Worm (Caenorhabditis elegans) whole organism, mixed stage, embryonic: ENCODE results near the gene nfm-1.

Experiments
- M03D4.4 ChIP-seq: sonication (generic microtip); optimal IDR thresholded peaks from 2 replicates; lab custom pipeline; 2017; ENCODE audit warnings: mild to moderate bottlenecking, missing genetic modification characterization, missing compliant biosample characterization
- bed-3 ChIP-seq: fragments of 200-800 bp; sonication (Bioruptor generic); optimal IDR thresholded peaks from 3 replicates; lab custom pipeline; 2018; ENCODE audit warnings: mild to moderate bottlenecking, missing genetic modification characterization, moderate library complexity, missing compliant biosample characterization
- blmp-1 ChIP-seq: fragments of 150-350 bp; optimal IDR thresholded peaks from 2 replicates; lab custom pipeline; 2014; ENCODE audit warnings: missing biosample characterization, missing genetic modification characterization
- ceh-39 ChIP-seq: fragments of 150-350 bp; optimal IDR thresholded peaks from 2 replicates; lab custom pipeline; 2014; ENCODE audit warnings: missing biosample characterization, missing genetic modification characterization
- ceh-43 ChIP-seq: fragments of 200-800 bp; sonication (Bioruptor generic); optimal IDR thresholded peaks from 2 replicates; lab custom pipeline; 2018; ENCODE audit warnings: mild to moderate bottlenecking, missing genetic modification characterization, moderate library complexity, missing compliant biosample characterization
- ceh-83 ChIP-seq: fragments of 200-800 bp; sonication (Bioruptor generic); optimal IDR thresholded peaks from 2 replicates; lab custom pipeline; 2018; ENCODE audit warnings: mild to moderate bottlenecking, missing genetic modification characterization, missing compliant biosample characterization
- ces-1 ChIP-seq: fragments of 150-350 bp; optimal IDR thresholded peaks from 2 replicates; lab custom pipeline; 2014; ENCODE audit warnings: missing biosample characterization, missing genetic modification reagents, missing genetic modification characterization
- cnd-1 ChIP-seq: fragments of 200-800 bp; sonication (Bioruptor generic); optimal IDR thresholded peaks from 2 replicates; lab custom pipeline; 2018; ENCODE audit warnings: mild to moderate bottlenecking, missing genetic modification characterization, missing compliant biosample characterization
- drap-1 ChIP-seq: fragments of 200-800 bp; sonication (Bioruptor generic); optimal IDR thresholded peaks from 3 replicates; lab custom pipeline; 2018; ENCODE audit warnings: mild to moderate bottlenecking, missing genetic modification characterization, missing compliant biosample characterization
- elt-3 ChIP-seq: fragments of 150-350 bp; optimal IDR thresholded peaks from 2 replicates; lab custom pipeline; 2014; ENCODE audit warnings: missing biosample characterization, missing genetic modification characterization
- flh-1 ChIP-seq: fragments of 200-800 bp; sonication (Bioruptor generic); optimal IDR thresholded peaks from 2 replicates; lab custom pipeline; 2018; ENCODE audit warnings: mild to moderate bottlenecking, missing genetic modification characterization, moderate library complexity, missing compliant biosample characterization
- ham-2 ChIP-seq: fragments of 200-800 bp; sonication (Bioruptor generic); optimal IDR thresholded peaks from 2 replicates; lab custom pipeline; 2018; ENCODE audit warnings: mild to moderate bottlenecking, missing genetic modification characterization, missing compliant biosample characterization
- hlh-1 ChIP-seq: fragments of 150-350 bp; optimal IDR thresholded peaks from 2 replicates; lab custom pipeline; 2014; ENCODE audit warnings: missing biosample characterization, missing genetic modification reagents, missing genetic modification characterization
- lin-13 ChIP-seq: fragments of 150-350 bp; optimal IDR thresholded peaks from 2 replicates; lab custom pipeline; 2014; ENCODE audit warnings: missing biosample characterization, missing genetic modification characterization
- lin-32 ChIP-seq: fragments of 200-800 bp; sonication (Bioruptor generic); optimal IDR thresholded peaks from 2 replicates; lab custom pipeline; 2018; ENCODE audit warnings: mild to moderate bottlenecking, missing genetic modification characterization, missing compliant biosample characterization
- lsy-2 ChIP-seq: fragments of 150-350 bp; optimal IDR thresholded peaks from 2 replicates; lab custom pipeline; 2014; ENCODE audit warnings: missing biosample characterization, missing genetic modification characterization
- mab-5 ChIP-seq: fragments of 150-350 bp; optimal IDR thresholded peaks from 2 replicates; lab custom pipeline; 2014; ENCODE audit warnings: missing biosample characterization, missing genetic modification characterization
- mep-1 ChIP-seq: fragments of 150-350 bp; optimal IDR thresholded peaks from 2 replicates; lab custom pipeline; 2017; ENCODE audit warnings: missing biosample characterization, missing genetic modification reagents, missing genetic modification characterization, inconsistent platforms
- mls-2 ChIP-seq: sonication (generic microtip); optimal IDR thresholded peaks from 2 replicates; lab custom pipeline; 2016; ENCODE audit warnings: mild to moderate bottlenecking, missing genetic modification characterization, moderate library complexity, missing compliant biosample characterization
- nhr-12 ChIP-seq: fragments of 150-350 bp; optimal IDR thresholded peaks from 2 replicates; lab custom pipeline; 2014; ENCODE audit warnings: missing biosample characterization, missing genetic modification characterization
- nhr-237 ChIP-seq: fragments of 150-350 bp; optimal IDR thresholded peaks from 2 replicates; lab custom pipeline; 2014; ENCODE audit warnings: missing biosample characterization, missing genetic modification characterization
- nhr-28 ChIP-seq: fragments of 150-350 bp; optimal IDR thresholded peaks from 2 replicates; lab custom pipeline; 2014; ENCODE audit warnings: missing biosample characterization, missing genetic modification characterization
- nhr-76 ChIP-seq: sonication (generic microtip); optimal IDR thresholded peaks from 2 replicates; lab custom pipeline; 2017; ENCODE audit warnings: missing biosample characterization, missing genetic modification characterization
- pha-4 ChIP-seq: fragments of 150-350 bp; optimal IDR thresholded peaks from 2 replicates; lab custom pipeline; 2018; ENCODE audit warnings: missing biosample characterization, missing genetic modification reagents, missing genetic modification characterization
- sem-2 ChIP-seq: fragments of 200-800 bp; sonication (Bioruptor generic); optimal IDR thresholded peaks from 2 replicates; lab custom pipeline; 2018; ENCODE audit warnings: mild to moderate bottlenecking, missing genetic modification characterization, missing compliant biosample characterization
- snpc-4 ChIP-seq: fragments of 150-350 bp; optimal IDR thresholded peaks from 2 replicates; lab custom pipeline; 2014; ENCODE audit warnings: missing biosample characterization, missing genetic modification characterization
- sptf-1 ChIP-seq: sonication (generic microtip); optimal IDR thresholded peaks from 2 replicates; lab custom pipeline; 2017; ENCODE audit warnings: mild to moderate bottlenecking, missing genetic modification characterization, moderate library complexity, missing compliant biosample characterization
- unc-120 ChIP-seq: sonication (generic microtip); optimal IDR thresholded peaks from 2 replicates; lab custom pipeline; 2017; ENCODE audit warnings: missing genetic modification characterization, missing compliant biosample characterization; ENCODE audit not compliant: poor library complexity, severe bottlenecking
- unc-39 ChIP-seq: fragments of 150-350 bp; optimal IDR thresholded peaks from 2 replicates; lab custom pipeline; 2014; ENCODE audit warnings: missing biosample characterization, missing genetic modification characterization
- unc-62 ChIP-seq: fragments of 150-350 bp; optimal IDR thresholded peaks from 2 replicates; lab custom pipeline; 2014; ENCODE audit warnings: missing biosample characterization, missing genetic modification reagents, missing genetic modification characterization
- zip-8 ChIP-seq: fragments of 150-350 bp; optimal IDR thresholded peaks from 2 replicates; lab custom pipeline; 2014; ENCODE audit warnings: missing biosample characterization, missing genetic modification characterization
- ztf-11 ChIP-seq: fragments of 150-350 bp; optimal IDR thresholded peaks from 2 replicates; lab custom pipeline; 2014; ENCODE audit warnings: missing biosample characterization, missing genetic modification characterization

The nfm-1 gene

DNA sequence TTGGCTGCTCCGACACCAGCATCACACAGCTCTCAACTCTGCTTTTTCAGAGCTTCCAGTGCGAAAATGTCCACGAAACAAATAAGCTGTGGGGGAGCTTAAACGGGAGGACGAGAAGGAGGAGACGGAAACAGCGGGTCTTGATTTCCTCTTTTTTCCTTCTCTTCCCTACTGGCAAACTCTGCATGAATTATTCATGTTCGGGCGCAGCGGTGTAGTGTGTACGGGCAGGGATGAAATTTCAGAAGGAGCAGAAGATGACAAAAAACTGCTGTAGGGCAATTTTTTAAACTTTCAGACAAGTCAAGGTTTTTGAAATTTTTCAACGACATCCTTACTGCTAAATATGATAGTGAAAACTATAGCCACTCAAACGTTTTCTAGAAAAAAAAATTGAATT, 19.9 kb upstream of the nfm-1 start:
- TF ChIP-seq hlh-1 (no peak), bed-3 (GFP tag; lab: Kevin White, UChicago) (no peak), nhr-76 (no peak), ces-1 (GFP tag; lab: Kevin White, UChicago) (no peak), blmp-1 (tag; lab: Kevin White, UChicago) (no peak), snpc-4 (no peak), sem-2 (GFP tag; lab: Kevin White, UChicago) (no peak), nhr-12 (tag; lab: Kevin White, UChicago) (no peak), M03D4.4 (tag; lab: Kevin White, UChicago) (no peak), lin-32 (GFP tag; lab: Kevin White, UChicago) (no peak), ham-2 (GFP tag; lab: Kevin White, UChicago) (no peak), pha-4 (no peak), drap-1 (no peak), unc-120 (tag; lab: Kevin White, UChicago) (no peak), ceh-83 (no peak), unc-62 (no peak), lin-13 (no peak), cnd-1 (tag; lab: Kevin White, UChicago) (no peak), zip-8 (no peak), ceh-39 (no peak)

ce11 chrIII:6139932-6140612, 19.2 kb upstream of the nfm-1 start:
- TF ChIP-seq mep-1 = no peak
- no peak for TF ChIP-seq unc-39
- TF ChIP-seq hlh-1 = no peak
- TF ChIP-seq mab-5 (tag; lab: Kevin White, UChicago) = no peak
- no peak for TF ChIP-seq sem-2 (GFP tag; lab: Kevin White, UChicago)
- no peak for TF ChIP-seq lsy-2 (tag; lab: Kevin White, UChicago)
- peak; percentile 30 for TF ChIP-seq ces-1 (GFP tag; lab: Kevin White, UChicago)
- TF ChIP-seq lin-32 (GFP tag; lab: Kevin White, UChicago) = no peak
- no peak for TF ChIP-seq snpc-4
- TF ChIP-seq pha-4 = no peak
- TF ChIP-seq ztf-11 (tag; lab: Kevin White, UChicago) = no peak
- TF ChIP-seq unc-120 (tag; lab: Kevin White, UChicago) = peak; percentile 12
- TF ChIP-seq lin-13 = no peak
- no peak for TF ChIP-seq drap-1
- no peak for TF ChIP-seq ceh-39

DNA sequence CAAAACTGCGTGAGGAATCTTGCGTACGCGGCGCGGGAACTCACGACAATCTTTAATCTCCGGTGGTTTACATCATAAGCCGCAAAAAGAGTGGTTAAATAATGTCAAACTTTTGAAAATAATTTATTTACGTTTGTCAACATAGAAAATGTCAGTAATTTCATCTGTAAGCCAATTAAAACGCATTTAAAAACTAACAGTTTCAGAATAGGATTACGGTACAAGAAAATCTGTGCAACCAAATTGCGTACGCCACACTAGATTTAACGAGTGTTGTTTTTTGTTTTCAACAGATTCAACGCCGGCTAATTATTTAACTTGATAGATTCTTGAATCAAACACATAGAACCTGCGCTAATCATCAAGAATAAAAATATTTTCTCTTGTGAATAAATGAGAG, 18.4 kb upstream of the nfm-1 start:
- TF ChIP-seq lsy-2 (tag; lab: Kevin White, UChicago) (no peak), nhr-76 (no peak), nhr-237 (tag; lab: Kevin White, UChicago) (no peak), nhr-28 (tag; lab: Kevin White, UChicago) (no peak), unc-120 (tag; lab: Kevin White, UChicago) (no peak), hlh-1 (no peak), ham-2 (GFP tag; lab: Kevin White, UChicago) (no peak), sptf-1 (tag; lab: Kevin White, UChicago) (no peak), lin-13 (no peak), ceh-43 (GFP tag; lab: Kevin White, UChicago) (no peak), nhr-12 (tag; lab: Kevin White, UChicago) (no peak), M03D4.4 (tag; lab: Kevin White, UChicago) (no peak), ces-1 (GFP tag; lab: Kevin White, UChicago) (no peak), flh-1 (GFP tag; lab: Kevin White, UChicago) (no peak), mls-2 (tag; lab: Kevin White, UChicago) (no peak), unc-39 (no peak), blmp-1 (tag; lab: Kevin White, UChicago) (no peak), elt-3 (tag; lab: Kevin White, UChicago) (no peak)

DNA sequence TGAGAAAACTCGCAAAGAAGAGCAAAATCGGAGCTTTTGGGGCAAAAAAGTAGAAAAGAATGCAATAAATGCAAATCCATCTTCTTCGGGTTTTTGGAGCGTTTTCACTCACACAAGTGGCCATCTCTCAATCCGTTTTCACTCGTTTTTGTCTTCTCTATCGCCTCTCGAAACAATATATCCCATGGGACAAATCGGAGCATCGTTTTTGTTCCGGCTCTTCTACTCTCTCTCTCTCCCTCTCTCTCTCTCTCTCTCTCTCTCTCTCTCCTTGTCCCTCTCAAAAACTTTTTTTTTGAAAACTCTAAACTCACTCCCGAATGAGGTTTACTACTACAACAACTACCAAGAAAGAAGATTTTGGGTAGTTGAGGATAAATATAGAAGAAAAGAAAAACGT, 17.7 kb upstream of the nfm-1 start:
- TF ChIP-seq bed-3 (GFP tag; lab: Kevin White, UChicago) (no peak), elt-3 (tag; lab: Kevin White, UChicago) (no peak), mep-1 (no peak), pha-4 (no peak), ceh-83 (no peak), sptf-1 (tag; lab: Kevin White, UChicago) (no peak), hlh-1 (no peak), lin-13 (no peak), flh-1 (GFP tag; lab: Kevin White, UChicago) (no peak), ham-2 (GFP tag; lab: Kevin White, UChicago) (no peak)
